Fruit fly (Drosophila melanogaster) whole organism, embryonic: ENCODE measurements around the gene CG18765.
A peak's percentile ranks its signal among the peaks of the same experiment; 100 is the strongest.

Source experiments
- CG17186 ChIP-seq: fragments of 200-800 bp; sonication (Bioruptor generic); optimal IDR thresholded peaks from 3 replicates; lab custom pipeline; 2017; ENCODE audit warnings: missing biosample characterization, missing genetic modification reagents, missing genetic modification characterization
- CG18764 ChIP-seq: fragments of 200-800 bp; sonication (Bioruptor generic); optimal IDR thresholded peaks from 3 replicates; lab custom pipeline; 2016; ENCODE audit warnings: missing biosample characterization, missing genetic modification characterization
- CG2129 ChIP-seq: fragments of 200-800 bp; sonication (Bioruptor generic); IDR thresholded peaks from 2 replicates; pipeline ENCODE4 v1.3.6; 2022; ENCODE audit warnings: missing biosample characterization, missing genetic modification characterization; ENCODE audit not compliant: partially characterized antibody
- CG2875 ChIP-seq: fragments of 200-800 bp; sonication (Bioruptor generic); optimal IDR thresholded peaks from 2 replicates; lab custom pipeline; 2017; ENCODE audit warnings: missing biosample characterization, mild to moderate bottlenecking, missing genetic modification characterization, missing genetic modification reagents
- CG42726 ChIP-seq: fragments of 200-800 bp; sonication (Bioruptor generic); IDR thresholded peaks from 2 replicates; pipeline ENCODE4 v1.3.6; 2022; ENCODE audit warnings: missing biosample characterization, missing genetic modification characterization; ENCODE audit not compliant: partially characterized antibody
- CG4360 ChIP-seq: fragments of 200-800 bp; sonication (Bioruptor generic); IDR thresholded peaks from 2 replicates; pipeline ENCODE4 v1.3.6; 2022; ENCODE audit warnings: missing biosample characterization, missing genetic modification characterization
- CG4730 ChIP-seq: fragments of 200-800 bp; sonication (Bioruptor generic); IDR thresholded peaks from 2 replicates; pipeline ENCODE4 v1.3.6; 2022; ENCODE audit warnings: missing biosample characterization, missing genetic modification characterization
- CG6654 ChIP-seq: fragments of 200-800 bp; sonication (Bioruptor generic); optimal IDR thresholded peaks from 2 replicates; lab custom pipeline; 2017; ENCODE audit warnings: missing biosample characterization, mild to moderate bottlenecking, missing genetic modification characterization
- CG6689 ChIP-seq: fragments of 200-800 bp; sonication (Bioruptor generic); IDR thresholded peaks from 2 replicates; pipeline ENCODE4 v1.3.6; 2022; ENCODE audit warnings: missing biosample characterization, missing genetic modification characterization
- CG8290 ChIP-seq, 3 experiments: fragments of 200-800 bp; sonication (Bioruptor generic); optimal IDR thresholded peaks; 2 replicates each; lab custom pipeline; 2016 to 2019; ENCODE audit warnings: missing biosample characterization in 3 of 3, missing genetic modification characterization in 3 of 3, mild to moderate bottlenecking in 2 of 3, moderate library complexity in 1 of 3
- CG9876 ChIP-seq: fragments of 200-800 bp; sonication (Bioruptor generic); optimal IDR thresholded peaks from 2 replicates; lab custom pipeline; 2016; ENCODE audit warnings: missing biosample characterization, missing genetic modification characterization
- CTCF ChIP-seq: fragments of 200-800 bp; sonication (Bioruptor generic); optimal IDR thresholded peaks from 2 replicates; lab custom pipeline; 2017; ENCODE audit warnings: missing biosample characterization, mild to moderate bottlenecking, missing genetic modification characterization, moderate library complexity
- CkIIα-i1 ChIP-seq: fragments of 200-800 bp; sonication (Bioruptor generic); IDR thresholded peaks from 2 replicates; pipeline ENCODE4 v1.3.6; 2022; ENCODE audit warnings: missing biosample characterization, missing genetic modification characterization
- CrebB ChIP-seq: fragments of 200-800 bp; sonication (Bioruptor generic); optimal IDR thresholded peaks from 3 replicates; lab custom pipeline; 2018; ENCODE audit warnings: missing biosample characterization, mild to moderate bottlenecking, missing genetic modification characterization
- D19B ChIP-seq: fragments of 200-800 bp; sonication (Bioruptor generic); optimal IDR thresholded peaks from 2 replicates; lab custom pipeline; 2017; ENCODE audit warnings: missing biosample characterization, mild to moderate bottlenecking, missing genetic modification characterization
- Deaf1 ChIP-seq: fragments of 200-800 bp; optimal IDR thresholded peaks from 3 replicates; lab custom pipeline; 2019; ENCODE audit warnings: missing biosample characterization, mild to moderate bottlenecking, missing genetic modification characterization, moderate library complexity
- E2f1 ChIP-seq: fragments of 200-800 bp; sonication (Bioruptor generic); IDR thresholded peaks from 2 replicates; pipeline ENCODE4 v1.3.6; 2022; ENCODE audit warnings: missing biosample characterization, missing genetic modification characterization
- H15 ChIP-seq: fragments of 200-800 bp; sonication (Bioruptor generic); IDR thresholded peaks from 3 replicates; pipeline ENCODE4 v1.3.6; 2022; ENCODE audit warnings: missing biosample characterization, missing genetic modification characterization
- HHEX ChIP-seq: fragments of 200-800 bp; sonication (Bioruptor generic); optimal IDR thresholded peaks from 3 replicates; lab custom pipeline; 2017; ENCODE audit warnings: missing biosample characterization, mild to moderate bottlenecking, missing genetic modification characterization, missing genetic modification reagents
- Hsf ChIP-seq: fragments of 200-800 bp; sonication (Bioruptor generic); optimal IDR thresholded peaks from 3 replicates; lab custom pipeline; 2016; ENCODE audit warnings: missing biosample characterization, missing genetic modification characterization
- Lhr ChIP-seq: fragments of 200-800 bp; sonication (Bioruptor generic); optimal IDR thresholded peaks from 3 replicates; lab custom pipeline; 2017; ENCODE audit warnings: mild to moderate bottlenecking, missing biosample characterization, missing genetic modification reagents, missing genetic modification characterization
- Lpt ChIP-seq: fragments of >200 bp; optimal IDR thresholded peaks from 2 replicates; lab custom pipeline; 2018; ENCODE audit warnings: missing biosample characterization, missing genetic modification characterization
- MESR4 ChIP-seq: fragments of 200-800 bp; sonication (Bioruptor generic); optimal IDR thresholded peaks from 2 replicates; lab custom pipeline; 2018; ENCODE audit warnings: missing biosample characterization, mild to moderate bottlenecking, missing genetic modification characterization, moderate library complexity
- Mad ChIP-seq: fragments of 200-800 bp; sonication (Bioruptor generic); optimal IDR thresholded peaks from 2 replicates; lab custom pipeline; 2016; ENCODE audit warnings: missing biosample characterization, missing genetic modification characterization
- Mrtf ChIP-seq: fragments of 200-800 bp; sonication (Bioruptor generic); IDR thresholded peaks from 3 replicates; pipeline ENCODE4 v1.3.6; 2022; ENCODE audit warnings: missing biosample characterization, missing genetic modification characterization
- Opbp ChIP-seq: fragments of 200-800 bp; sonication (Bioruptor generic); IDR thresholded peaks from 3 replicates; pipeline ENCODE4 v1.3.6; 2022; ENCODE audit warnings: missing biosample characterization, missing genetic modification characterization; ENCODE audit not compliant: partially characterized antibody
- bigmax ChIP-seq: fragments of 200-800 bp; sonication (Bioruptor generic); optimal IDR thresholded peaks from 2 replicates; lab custom pipeline; 2018; ENCODE audit warnings: missing biosample characterization, mild to moderate bottlenecking, missing genetic modification characterization
- caup ChIP-seq: fragments of 200-800 bp; sonication (Bioruptor generic); optimal IDR thresholded peaks from 3 replicates; lab custom pipeline; 2017; ENCODE audit warnings: missing biosample characterization, mild to moderate bottlenecking, missing genetic modification characterization, moderate library complexity; ENCODE audit not compliant: severe bottlenecking
- croc ChIP-seq: fragments of 200-800 bp; sonication (Bioruptor generic); conservative IDR thresholded peaks from 3 replicates; pipeline ENCODE4 v1.3.6; 2022; ENCODE audit warnings: missing biosample characterization, missing genetic modification characterization
- crol ChIP-seq: fragments of 200-800 bp; sonication (Bioruptor generic); IDR thresholded peaks from 2 replicates; pipeline ENCODE4 v1.3.6; 2022; ENCODE audit warnings: missing biosample characterization, missing genetic modification characterization
- crp ChIP-seq, 2 experiments: fragments of 200-800 bp; sonication (Bioruptor generic); optimal IDR thresholded peaks; 2 replicates in 1 of 2; 3 replicates in 1 of 2; lab custom pipeline; 2017; ENCODE audit warnings: missing biosample characterization in 2 of 2, missing genetic modification characterization in 2 of 2, mild to moderate bottlenecking in 1 of 2, moderate library complexity in 1 of 2
- danr ChIP-seq: fragments of 200-800 bp; sonication (Bioruptor generic); IDR thresholded peaks from 2 replicates; pipeline ENCODE4 v1.3.6; 2022; ENCODE audit warnings: missing biosample characterization, missing genetic modification characterization
- dati ChIP-seq: fragments of 200-800 bp; sonication (Bioruptor generic); IDR thresholded peaks from 2 replicates; pipeline ENCODE4 v1.3.6; 2022; ENCODE audit warnings: missing biosample characterization, missing genetic modification characterization
- dmrt99B ChIP-seq: fragments of 200-800 bp; sonication (Bioruptor generic); optimal IDR thresholded peaks from 2 replicates; lab custom pipeline; 2018; ENCODE audit warnings: missing biosample characterization, mild to moderate bottlenecking, missing genetic modification characterization, moderate library complexity
- en ChIP-seq: fragments of 200-800 bp; sonication (Bioruptor generic); optimal IDR thresholded peaks from 2 replicates; lab custom pipeline; 2016; ENCODE audit warnings: missing biosample characterization, missing genetic modification characterization
- fu2 ChIP-seq: fragments of 200-800 bp; sonication (Bioruptor generic); optimal IDR thresholded peaks from 2 replicates; lab custom pipeline; 2016; ENCODE audit warnings: missing biosample characterization, missing genetic modification characterization
- grau ChIP-seq: fragments of 200-800 bp; optimal IDR thresholded peaks from 3 replicates; lab custom pipeline; 2019; ENCODE audit warnings: missing biosample characterization, mild to moderate bottlenecking, missing genetic modification characterization, moderate library complexity
- ham ChIP-seq: fragments of 200-800 bp; sonication (Bioruptor generic); IDR thresholded peaks from 2 replicates; pipeline ENCODE4 v1.3.6; 2022; ENCODE audit warnings: missing biosample characterization, missing genetic modification characterization
- her ChIP-seq: fragments of 200-800 bp; sonication (Bioruptor generic); optimal IDR thresholded peaks from 2 replicates; lab custom pipeline; 2016; ENCODE audit warnings: missing biosample characterization, missing genetic modification characterization
- lab ChIP-seq: fragments of 200-800 bp; sonication (Bioruptor generic); optimal IDR thresholded peaks from 3 replicates; lab custom pipeline; 2017; ENCODE audit warnings: missing biosample characterization, missing genetic modification characterization, mild to moderate bottlenecking, moderate library complexity, missing genetic modification reagents
- mld ChIP-seq: fragments of 200-800 bp; sonication (Bioruptor generic); IDR thresholded peaks from 3 replicates; pipeline ENCODE4 v1.3.6; 2022; ENCODE audit warnings: missing biosample characterization, missing genetic modification characterization; ENCODE audit not compliant: partially characterized antibody
- nom ChIP-seq: fragments of 200-800 bp; sonication (Bioruptor generic); optimal IDR thresholded peaks from 2 replicates; lab custom pipeline; 2017; ENCODE audit warnings: missing biosample characterization, missing genetic modification characterization, mild to moderate bottlenecking, moderate library complexity, missing genetic modification reagents
- odd ChIP-seq: fragments of 200-800 bp; sonication (Bioruptor generic); optimal IDR thresholded peaks from 2 replicates; lab custom pipeline; 2017; ENCODE audit warnings: missing biosample characterization, mild to moderate bottlenecking, missing genetic modification characterization
- row ChIP-seq: fragments of 200-800 bp; sonication (Bioruptor generic); IDR thresholded peaks from 3 replicates; pipeline ENCODE4 v1.3.6; 2022; ENCODE audit warnings: missing biosample characterization, missing genetic modification characterization
- sens ChIP-seq: fragments of 200-800 bp; sonication (Bioruptor generic); peaks from one replicate; lab custom pipeline; 2016; ENCODE audit warnings: missing biosample characterization, missing genetic modification characterization
- tap ChIP-seq: fragments of 200-800 bp; optimal IDR thresholded peaks from 3 replicates; lab custom pipeline; 2019; ENCODE audit warnings: missing biosample characterization, mild to moderate bottlenecking, missing genetic modification characterization, moderate library complexity
- tio ChIP-seq: fragments of 200-800 bp; sonication (Bioruptor generic); optimal IDR thresholded peaks from 2 replicates; lab custom pipeline; 2017; ENCODE audit warnings: missing biosample characterization, missing genetic modification characterization, inconsistent platforms
- yki ChIP-seq: fragments of >200 bp; optimal IDR thresholded peaks from 3 replicates; lab custom pipeline; 2018
- zf30C ChIP-seq: fragments of 200-800 bp; sonication (Bioruptor generic); optimal IDR thresholded peaks from 3 replicates; lab custom pipeline; 2018; ENCODE audit warnings: missing biosample characterization, mild to moderate bottlenecking, missing genetic modification characterization
- zfh2 ChIP-seq: fragments of 200-800 bp; sonication (Bioruptor generic); optimal IDR thresholded peaks from 2 replicates; lab custom pipeline; 2016; ENCODE audit warnings: missing biosample characterization, missing genetic modification characterization

The CG18765 gene

DNA sequence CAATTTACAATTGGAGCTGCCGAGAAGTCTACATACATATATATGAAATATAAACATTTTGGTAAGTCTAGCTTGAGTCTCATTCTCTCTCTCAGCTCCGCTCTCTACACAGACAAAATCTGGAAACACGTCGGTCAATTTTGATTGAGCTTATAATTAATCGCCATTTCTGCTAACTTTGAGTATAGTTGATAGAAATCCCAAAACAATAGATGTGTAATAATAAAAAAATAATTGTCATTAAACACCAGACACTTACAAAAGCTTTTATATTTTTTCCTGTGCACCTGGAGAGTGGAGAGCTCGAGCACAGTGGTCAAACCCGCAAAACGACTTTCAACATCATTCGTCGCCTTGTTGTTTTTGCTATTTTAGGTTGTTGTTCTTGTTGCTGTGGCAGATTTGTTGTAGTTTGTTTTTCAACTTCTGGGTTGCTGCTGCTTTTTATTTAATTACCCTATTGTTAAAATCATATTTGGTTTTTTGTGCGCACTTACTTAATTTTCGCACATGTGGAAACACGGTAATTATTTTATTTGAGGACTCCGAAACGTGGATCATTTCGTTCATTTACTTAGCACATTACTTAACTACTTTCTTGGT is 34.9 kb downstream of the CG18765 start (continued):
- TF ChIP-seq grau (tag; lab: Kevin White, UChicago) (peak; percentile 96), row (GFP tag; lab: Robert Waterston, UW) (peak; percentile 97), CG17186 (GFP tag; lab: Kevin White, UChicago) (peak; percentile 72), tio (GFP tag; lab: Kevin White, UChicago) (peak; percentile 95), CG2875 (GFP tag; lab: Kevin White, UChicago) (peak; percentile 90), CG2129 (GFP tag; lab: Robert Waterston, UW) (no peak), D19B (peak; percentile 89), H15 (GFP tag; lab: Robert Waterston, UW) (peak; percentile 97), CG6654 (GFP tag; lab: Kevin White, UChicago) (peak; percentile 77), Hsf (GFP tag; lab: Kevin White, UChicago) (peak; percentile 97), fu2 (peak; percentile 93), lab (GFP tag; lab: Kevin White, UChicago) (peak; percentile 98), CG4730 (GFP tag; lab: Robert Waterston, UW) (peak; percentile 95), CrebB (tag; lab: Kevin White, UChicago) (peak; percentile 96), dati (GFP tag; lab: Robert Waterston, UW) (peak; percentile 90), sens (GFP tag; lab: Kevin White, UChicago) (peak; percentile 99), bigmax (GFP tag; lab: Kevin White, UChicago) (peak; percentile 59), nom (GFP tag; lab: Kevin White, UChicago) (peak; percentile 97), zfh2 (GFP tag; lab: Kevin White, UChicago) (peak; percentile 95), CG42726 (GFP tag; lab: Robert Waterston, UW) (no peak), en (GFP tag; lab: Kevin White, UChicago) (peak; percentile 88), her (peak; percentile 91), CG6689 (peak; percentile 96), yki (lab: Kevin White, UChicago) (no peak), Deaf1 (tag; lab: Kevin White, UChicago) (peak; percentile 80), dmrt99B (tag; lab: Kevin White, UChicago) (peak; percentile 97), danr (GFP tag; lab: Robert Waterston, UW) (peak; percentile 92), CG8290 (GFP tag; optimal IDR thresholded peaks at IDR 0.05; lab: Kevin White, UChicago) (peak; percentile 80), CG8290 (tag; optimal IDR thresholded peaks at IDR 0.05; lab: Kevin White, UChicago) (peak in 1 of 2 experiments; percentile 96), odd (peak; percentile 90), CG9876 (GFP tag; lab: Kevin White, UChicago) (peak; percentile 86), E2f1 (GFP tag; lab: Robert Waterston, UW) (peak; percentile 97), tap (tag; lab: Kevin White, UChicago) (peak; percentile 96), zf30C (peak; percentile 76), Lpt (no peak), HHEX (GFP tag; lab: Kevin White, UChicago) (peak; percentile 97), CkIIα-i1 (GFP tag; lab: Robert Waterston, UW) (peak; percentile 80), croc (GFP tag; lab: Robert Waterston, UW) (peak; percentile 91), CG4360 (GFP tag; lab: Robert Waterston, UW) (peak; percentile 78), ham (peak; percentile 92), Lhr (GFP tag; lab: Kevin White, UChicago) (peak; percentile 84), mld (no peak), Mrtf (GFP tag; lab: Robert Waterston, UW) (peak; percentile 96), crol (peak; percentile 45), CTCF (GFP tag; lab: Kevin White, UChicago) (peak; percentile 53), Opbp (GFP tag; lab: Robert Waterston, UW) (no peak), Mad (GFP tag; lab: Kevin White, UChicago) (peak; percentile 95), CG18764 (GFP tag; lab: Kevin White, UChicago) (peak; percentile 90), caup (GFP tag; lab: Kevin White, UChicago) (peak; percentile 96), MESR4 (peak; percentile 60), crp (GFP tag; optimal IDR thresholded peaks at IDR 0.05; lab: Kevin White, UChicago) (peak in 1 of 2 experiments; percentile 57)
